Worm (Caenorhabditis elegans) whole organism, late embryonic: Measurements from ENCODE around the gene skpo-2.

Source experiments
- C08G9.2 ChIP-seq: sonication (generic microtip); optimal IDR thresholded peaks from 2 replicates; lab custom pipeline; 2016; ENCODE audit warnings: mild to moderate bottlenecking, missing genetic modification characterization, moderate library complexity, missing compliant biosample characterization
- C38D4.7 ChIP-seq: fragments of 200-800 bp; sonication (Bioruptor generic); optimal IDR thresholded peaks from 2 replicates; lab custom pipeline; 2018; ENCODE audit warnings: mild to moderate bottlenecking, missing genetic modification characterization, moderate library complexity, missing compliant biosample characterization
- K02D7.2 ChIP-seq: sonication (generic microtip); optimal IDR thresholded peaks from 2 replicates; lab custom pipeline; 2017; ENCODE audit warnings: mild to moderate bottlenecking, missing genetic modification characterization, missing compliant biosample characterization
- T23F11.4 ChIP-seq: fragments of 200-800 bp; sonication (Bioruptor generic); optimal IDR thresholded peaks from 2 replicates; lab custom pipeline; 2018; ENCODE audit warnings: mild to moderate bottlenecking, missing genetic modification characterization, missing compliant biosample characterization
- Y22D7AL.16 ChIP-seq: sonication (generic microtip); optimal IDR thresholded peaks from 2 replicates; lab custom pipeline; 2016; ENCODE audit warnings: missing genetic modification characterization, missing compliant biosample characterization
- ama-1 ChIP-seq: fragments of 150-350 bp; optimal IDR thresholded peaks from 2 replicates; lab custom pipeline; 2014
- ceh-19 ChIP-seq: fragments of 200-800 bp; sonication (Bioruptor generic); optimal IDR thresholded peaks from 2 replicates; lab custom pipeline; 2018; ENCODE audit warnings: mild to moderate bottlenecking, missing genetic modification characterization, missing compliant biosample characterization
- ceh-2 ChIP-seq: sonication (generic microtip); optimal IDR thresholded peaks from 2 replicates; lab custom pipeline; 2016; ENCODE audit warnings: missing genotype, missing genetic modification characterization, missing compliant biosample characterization
- ceh-24 ChIP-seq: sonication (generic microtip); optimal IDR thresholded peaks from 2 replicates; lab custom pipeline; 2016; ENCODE audit warnings: mild to moderate bottlenecking, missing genetic modification characterization, missing compliant biosample characterization
- ceh-34 ChIP-seq: sonication (generic microtip); optimal IDR thresholded peaks from 2 replicates; lab custom pipeline; 2016; ENCODE audit warnings: mild to moderate bottlenecking, missing genetic modification characterization, missing compliant biosample characterization
- ceh-45 ChIP-seq: fragments of 200-800 bp; sonication (Bioruptor generic); IDR thresholded peaks from 2 replicates; pipeline ENCODE4 v1.3.6; 2022; ENCODE audit warnings: missing genetic modification reagents, missing genetic modification characterization, missing compliant biosample characterization
- ceh-6 ChIP-seq: fragments of 200-800 bp; sonication (Bioruptor generic); optimal IDR thresholded peaks from 2 replicates; lab custom pipeline; 2018; ENCODE audit warnings: mild to moderate bottlenecking, missing genetic modification characterization, missing compliant biosample characterization
- ceh-9 ChIP-seq: sonication (generic microtip); optimal IDR thresholded peaks from 2 replicates; lab custom pipeline; 2016; ENCODE audit warnings: mild to moderate bottlenecking, missing genetic modification characterization, inconsistent platforms, missing compliant biosample characterization
- che-1 ChIP-seq: sonication (generic microtip); optimal IDR thresholded peaks from 2 replicates; lab custom pipeline; 2016; ENCODE audit warnings: mild to moderate bottlenecking, missing genetic modification characterization, missing compliant biosample characterization
- elt-2 ChIP-seq: sonication (generic microtip); optimal IDR thresholded peaks from 2 replicates; lab custom pipeline; 2016; ENCODE audit warnings: missing genetic modification reagents, missing genetic modification characterization, missing compliant biosample characterization
- elt-4 ChIP-seq: sonication (generic microtip); optimal IDR thresholded peaks from 2 replicates; lab custom pipeline; 2016; ENCODE audit warnings: missing genetic modification characterization, missing compliant biosample characterization
- ets-4 ChIP-seq: sonication (generic microtip); optimal IDR thresholded peaks from 2 replicates; lab custom pipeline; 2016; ENCODE audit warnings: missing genetic modification characterization, missing compliant biosample characterization
- fax-1 ChIP-seq: sonication (generic microtip); optimal IDR thresholded peaks from 2 replicates; lab custom pipeline; 2016; ENCODE audit warnings: missing genotype, missing genetic modification characterization, missing compliant biosample characterization
- fkh-10 ChIP-seq: fragments of 150-350 bp; optimal IDR thresholded peaks from 2 replicates; lab custom pipeline; 2014; ENCODE audit warnings: missing biosample characterization, missing genetic modification reagents, missing genetic modification characterization
- gmeb-2 ChIP-seq: sonication (generic microtip); optimal IDR thresholded peaks from 2 replicates; lab custom pipeline; 2016; ENCODE audit warnings: missing genetic modification characterization, inconsistent platforms, missing compliant biosample characterization
- hlh-15 ChIP-seq: sonication (generic microtip); optimal IDR thresholded peaks from 2 replicates; lab custom pipeline; 2016; ENCODE audit warnings: missing genetic modification characterization, missing compliant biosample characterization
- lin-11 ChIP-seq: fragments of 200-800 bp; sonication (Bioruptor generic); optimal IDR thresholded peaks from 2 replicates; lab custom pipeline; 2018; ENCODE audit warnings: mild to moderate bottlenecking, missing genetic modification characterization, missing compliant biosample characterization
- nhr-232 ChIP-seq: sonication (generic microtip); optimal IDR thresholded peaks from 2 replicates; lab custom pipeline; 2016; ENCODE audit warnings: missing genetic modification characterization, missing compliant biosample characterization
- npax-4 ChIP-seq: sonication (generic microtip); optimal IDR thresholded peaks from 2 replicates; lab custom pipeline; 2016; ENCODE audit warnings: missing genetic modification characterization, missing compliant biosample characterization
- odd-2 ChIP-seq: sonication (generic microtip); optimal IDR thresholded peaks from 2 replicates; lab custom pipeline; 2017; ENCODE audit warnings: antibody characterized with exemption, mild to moderate bottlenecking, missing genetic modification characterization, missing compliant biosample characterization
- pat-9 ChIP-seq: fragments of 200-800 bp; sonication (Bioruptor generic); optimal IDR thresholded peaks from 2 replicates; lab custom pipeline; 2018; ENCODE audit warnings: mild to moderate bottlenecking, missing genetic modification characterization, moderate library complexity, missing compliant biosample characterization
- pha-2 ChIP-seq: sonication (generic microtip); optimal IDR thresholded peaks from 2 replicates; lab custom pipeline; 2017; ENCODE audit warnings: mild to moderate bottlenecking, missing genetic modification characterization, missing compliant biosample characterization
- pqm-1 ChIP-seq: sonication (generic microtip); optimal IDR thresholded peaks from 2 replicates; lab custom pipeline; 2016; ENCODE audit warnings: missing genetic modification characterization, missing compliant biosample characterization
- pros-1 ChIP-seq: fragments of 150-350 bp; optimal IDR thresholded peaks from 2 replicates; lab custom pipeline; 2014; ENCODE audit warnings: missing biosample characterization, missing genetic modification reagents, missing genetic modification characterization
- ref-2 ChIP-seq: sonication (generic microtip); optimal IDR thresholded peaks from 2 replicates; lab custom pipeline; 2016; ENCODE audit warnings: missing genetic modification characterization, missing compliant biosample characterization
- rnt-1 ChIP-seq: sonication (generic microtip); optimal IDR thresholded peaks from 2 replicates; lab custom pipeline; 2016; ENCODE audit warnings: missing genetic modification characterization, missing compliant biosample characterization
- sdc-2 ChIP-seq: sonication (generic microtip); optimal IDR thresholded peaks from 2 replicates; lab custom pipeline; 2016; ENCODE audit warnings: missing genotype, missing genetic modification characterization, missing compliant biosample characterization
- sox-2 ChIP-seq: fragments of 200-800 bp; sonication (Bioruptor generic); IDR thresholded peaks from 2 replicates; pipeline ENCODE4 v1.3.6; 2022; ENCODE audit warnings: missing genetic modification reagents, missing genetic modification characterization, missing compliant biosample characterization
- syd-9 ChIP-seq: sonication (generic microtip); optimal IDR thresholded peaks from 2 replicates; lab custom pipeline; 2016; ENCODE audit warnings: mild to moderate bottlenecking, missing genetic modification characterization, moderate library complexity, missing compliant biosample characterization
- tbx-7 ChIP-seq: sonication (generic microtip); optimal IDR thresholded peaks from 2 replicates; lab custom pipeline; 2016; ENCODE audit warnings: missing genotype, missing genetic modification characterization, missing compliant biosample characterization
- ttx-3 ChIP-seq: sonication (generic microtip); optimal IDR thresholded peaks from 2 replicates; lab custom pipeline; 2016; ENCODE audit warnings: missing genetic modification reagents, missing genetic modification characterization, missing compliant biosample characterization
- unc-86 ChIP-seq: sonication (generic microtip); optimal IDR thresholded peaks from 2 replicates; lab custom pipeline; 2016; ENCODE audit warnings: missing genetic modification characterization, missing compliant biosample characterization
- ztf-16 ChIP-seq: sonication (generic microtip); optimal IDR thresholded peaks from 2 replicates; lab custom pipeline; 2017; ENCODE audit warnings: missing genetic modification characterization, missing compliant biosample characterization

Gene skpo-2

DNA sequence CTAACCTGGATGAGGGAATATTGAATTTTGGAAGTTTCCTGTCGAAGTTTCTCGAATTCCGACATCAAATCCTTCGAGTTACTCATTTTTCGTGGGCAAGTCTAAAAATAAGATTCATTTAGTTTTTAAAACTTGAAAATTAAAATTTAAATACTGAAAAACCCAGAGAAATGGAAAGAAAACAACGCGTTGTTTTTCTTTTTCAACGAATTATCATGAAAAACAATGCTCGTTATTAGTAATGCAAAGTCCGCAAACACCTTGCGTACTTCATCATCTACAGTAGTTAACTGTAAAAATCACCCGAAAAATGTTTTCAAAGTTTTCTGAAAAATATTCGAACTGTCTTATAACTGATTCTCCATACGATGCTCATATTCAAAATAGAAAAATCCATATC is 8.0 kb upstream of the skpo-2 start, which contains the start of gene C16C8.4:
Gene C16C8.4, minus strand, starts transcription at position 101 of the 400 bp plus-strand sequence.
- no peak for TF ChIP-seq ceh-19 (GFP tag; lab: Kevin White, UChicago)
- TF ChIP-seq odd-2 (tag; lab: Kevin White, UChicago): no peak
- no peak for TF ChIP-seq sdc-2 (tag; lab: Kevin White, UChicago)
- TF ChIP-seq ama-1 (lab: Kevin White, UChicago): no peak
- TF ChIP-seq pat-9: no peak
- TF ChIP-seq fax-1 (tag; lab: Kevin White, UChicago): no peak
- no peak for TF ChIP-seq ref-2
- no peak for TF ChIP-seq ceh-2 (tag; lab: Kevin White, UChicago)
- no peak for TF ChIP-seq rnt-1 (tag; lab: Kevin White, UChicago)
- no peak for TF ChIP-seq npax-4 (tag; lab: Kevin White, UChicago)
- TF ChIP-seq Y22D7AL.16: no peak
- TF ChIP-seq sox-2 (GFP tag; lab: Robert Waterston, UW): no peak
- TF ChIP-seq K02D7.2 (tag; lab: Kevin White, UChicago): no peak
- TF ChIP-seq C38D4.7 (GFP tag; lab: Kevin White, UChicago): no peak
- TF ChIP-seq ceh-9 (tag; lab: Kevin White, UChicago): no peak
- no peak for TF ChIP-seq elt-4 (tag; lab: Kevin White, UChicago)
- no peak for TF ChIP-seq ets-4
- no peak for TF ChIP-seq elt-2 (tag; lab: Kevin White, UChicago)
- TF ChIP-seq lin-11 (tag; lab: Kevin White, UChicago): no peak

DNA sequence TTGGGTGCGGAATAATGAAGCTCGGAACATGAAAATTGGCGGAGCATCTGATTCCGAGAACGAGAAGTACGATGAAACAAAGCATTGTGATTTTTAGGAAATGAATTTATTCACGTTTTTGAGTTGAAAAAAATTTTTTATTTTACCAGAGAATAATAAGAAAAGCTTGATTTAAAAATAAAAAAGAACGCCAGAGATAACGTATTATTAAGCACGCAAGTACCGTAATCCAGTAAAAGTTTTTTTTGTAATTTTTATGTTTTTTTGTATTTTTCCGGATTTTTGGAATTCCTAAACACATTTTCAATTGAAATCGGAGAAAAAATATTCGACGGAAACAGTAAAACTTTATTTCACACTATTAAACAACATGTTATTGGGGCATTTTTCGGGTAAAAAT is 6.8 kb upstream of the skpo-2 start, which contains the start of gene C16C8.22:
Gene C16C8.22, minus strand, starts transcription at position 101 of the 400 bp plus-strand sequence.
- TF ChIP-seq syd-9 (no peak), ceh-24 (tag; lab: Kevin White, UChicago) (no peak), sox-2 (GFP tag; lab: Robert Waterston, UW) (no peak), C38D4.7 (GFP tag; lab: Kevin White, UChicago) (no peak)

ce11 chrII:3441377-3441776 is 5.1 kb upstream of the skpo-2 start, which contains the start of gene C16C8.27:
C16C8.27 (plus strand) TSS chrII:3441677.
- TF ChIP-seq nhr-232 (tag; lab: Kevin White, UChicago) (no peak), pros-1 (tag; lab: Kevin White, UChicago) (no peak), pqm-1 (no peak), unc-86 (tag; lab: Kevin White, UChicago) (no peak), fkh-10 (GFP tag; lab: Kevin White, UChicago) (no peak), ets-4 (no peak), ceh-24 (tag; lab: Kevin White, UChicago) (no peak), odd-2 (tag; lab: Kevin White, UChicago) (no peak), che-1 (tag; lab: Kevin White, UChicago) (no peak), ceh-45 (GFP tag; lab: Robert Waterston, UW) (no peak), C08G9.2 (tag; lab: Kevin White, UChicago) (no peak), elt-2 (tag; lab: Kevin White, UChicago) (no peak), pha-2 (tag; lab: Kevin White, UChicago) (no peak), ttx-3 (no peak)

- TF ChIP-seq pqm-1 (no peak), T23F11.4 (GFP tag; lab: Kevin White, UChicago) (no peak), hlh-15 (no peak), gmeb-2 (tag; lab: Kevin White, UChicago) (no peak), elt-2 (tag; lab: Kevin White, UChicago) (no peak), ceh-34 (tag; lab: Kevin White, UChicago) (no peak), ceh-9 (tag; lab: Kevin White, UChicago) (no peak), ceh-6 (no peak), C08G9.2 (tag; lab: Kevin White, UChicago) (no peak), tbx-7 (tag; lab: Kevin White, UChicago) (no peak), ztf-16 (tag; lab: Kevin White, UChicago) (no peak), odd-2 (tag; lab: Kevin White, UChicago) (no peak)
Observed at ce11 chrII:3440641-3440926, 4.3 kb upstream of the skpo-2 start, which contains the start of gene C16C8.17. C16C8.17 (plus strand) TSS chrII:3440827.
